Worm (Caenorhabditis elegans): ENCODE data around the gene him-3.

ce11 chrIV:6937548-6937947, 39.8 kb upstream of the him-3 start, which contains the start of gene npr-12:
- TF ChIP-seq ceh-31 (tag; optimal IDR thresholded peaks at IDR 0.05) (no peak), ceh-30 (tag; optimal IDR thresholded peaks at IDR 0.05) (no peak), unc-86 (tag; optimal IDR thresholded peaks at IDR 0.05) (no peak), T23F11.4 (GFP tag; optimal IDR thresholded peaks at IDR 0.05) (no peak)

Measured in whole organism, late embryonic.